Fruit fly (Drosophila melanogaster) whole organism, embryonic: ENCODE results near the gene CG4839.

ENCODE experiments used
- Bgb ChIP-seq: fragments of 200-800 bp; sonication (Bioruptor generic); IDR thresholded peaks from 2 replicates; pipeline ENCODE4 v1.3.6; 2022; ENCODE audit warnings: missing biosample characterization, missing genetic modification characterization; ENCODE audit not compliant: partially characterized antibody
- BtbVII ChIP-seq: fragments of 200-800 bp; sonication (Bioruptor generic); optimal IDR thresholded peaks from 3 replicates; lab custom pipeline; 2017; ENCODE audit warnings: missing biosample characterization, mild to moderate bottlenecking, missing genetic modification characterization
- CG12155 ChIP-seq: fragments of 200-800 bp; sonication (Bioruptor generic); optimal IDR thresholded peaks from 3 replicates; lab custom pipeline; 2016; ENCODE audit warnings: missing biosample characterization, missing genetic modification characterization
- CG12299 ChIP-seq: fragments of 200-800 bp; sonication (Bioruptor generic); optimal IDR thresholded peaks from 2 replicates; lab custom pipeline; 2018; ENCODE audit warnings: missing biosample characterization, mild to moderate bottlenecking, missing genetic modification characterization
- CG16779 ChIP-seq: fragments of 200-800 bp; sonication (Bioruptor generic); IDR thresholded peaks from 2 replicates; pipeline ENCODE4 v1.3.6; 2022; ENCODE audit warnings: missing biosample characterization, missing genetic modification characterization
- CG17568 ChIP-seq: fragments of 200-800 bp; sonication (Bioruptor generic); optimal IDR thresholded peaks from 2 replicates; lab custom pipeline; 2018; ENCODE audit warnings: missing biosample characterization, mild to moderate bottlenecking, missing genetic modification characterization, moderate library complexity
- CG18011 ChIP-seq: fragments of 200-800 bp; sonication (Bioruptor generic); optimal IDR thresholded peaks from 2 replicates; lab custom pipeline; 2017; ENCODE audit warnings: missing biosample characterization, missing genetic modification characterization, mild to moderate bottlenecking, moderate library complexity, missing genotype
- CG30431 ChIP-seq: fragments of 200-800 bp; sonication (Bioruptor generic); optimal IDR thresholded peaks from 2 replicates; lab custom pipeline; 2017; ENCODE audit warnings: missing biosample characterization, missing genetic modification characterization
- CG31388 ChIP-seq: fragments of 200-800 bp; sonication (Bioruptor generic); optimal IDR thresholded peaks from 2 replicates; lab custom pipeline; 2016; ENCODE audit warnings: missing biosample characterization, missing genetic modification characterization
- CG32532 ChIP-seq: fragments of 200-800 bp; sonication (Bioruptor generic); IDR thresholded peaks from 2 replicates; pipeline ENCODE4 v1.3.6; 2022; ENCODE audit warnings: missing biosample characterization, missing genetic modification characterization
- CG3847 ChIP-seq: fragments of 200-800 bp; sonication (Bioruptor generic); IDR thresholded peaks from 2 replicates; pipeline ENCODE4 v1.3.6; 2022; ENCODE audit warnings: missing biosample characterization, missing genetic modification characterization
- CG6689 ChIP-seq: fragments of 200-800 bp; sonication (Bioruptor generic); IDR thresholded peaks from 2 replicates; pipeline ENCODE4 v1.3.6; 2022; ENCODE audit warnings: missing biosample characterization, missing genetic modification characterization
- CG7357 ChIP-seq: fragments of 200-800 bp; sonication (Bioruptor generic); IDR thresholded peaks from 3 replicates; pipeline ENCODE4 v1.3.6; 2022; ENCODE audit warnings: missing biosample characterization, missing genetic modification characterization
- CG7745 ChIP-seq: fragments of 200-800 bp; sonication (Bioruptor generic); optimal IDR thresholded peaks from 2 replicates; lab custom pipeline; 2018; ENCODE audit warnings: missing biosample characterization, mild to moderate bottlenecking, missing genetic modification characterization, moderate library complexity
- CG8290 ChIP-seq, 3 experiments: fragments of 200-800 bp; sonication (Bioruptor generic); optimal IDR thresholded peaks; 2 replicates each; lab custom pipeline; 2016 to 2019; ENCODE audit warnings: missing biosample characterization in 3 of 3, missing genetic modification characterization in 3 of 3, mild to moderate bottlenecking in 2 of 3, moderate library complexity in 1 of 3
- CG8924 ChIP-seq: fragments of 200-800 bp; optimal IDR thresholded peaks from 3 replicates; lab custom pipeline; 2019; ENCODE audit warnings: missing biosample characterization, mild to moderate bottlenecking, missing genetic modification characterization, moderate library complexity
- D ChIP-seq, 2 experiments: fragments of 200-800 bp in 1 of 2; fragments of >200 bp in 1 of 2; sonication (Bioruptor generic) in 1 of 2; optimal IDR thresholded peaks; 2 replicates in 1 of 2; 3 replicates in 1 of 2; lab custom pipeline; 2017; ENCODE audit warnings: mild to moderate bottlenecking in 1 of 2, missing biosample characterization in 1 of 2, missing genetic modification characterization in 1 of 2, missing genetic modification reagents in 1 of 2
- Fer2 ChIP-seq: fragments of 200-800 bp; sonication (Bioruptor generic); optimal IDR thresholded peaks from 2 replicates; lab custom pipeline; 2018; ENCODE audit warnings: missing biosample characterization, mild to moderate bottlenecking, missing genetic modification characterization, moderate library complexity
- HLH54F ChIP-seq: fragments of 200-800 bp; sonication (Bioruptor generic); optimal IDR thresholded peaks from 3 replicates; lab custom pipeline; 2016; ENCODE audit warnings: missing biosample characterization, missing genetic modification characterization
- Meics ChIP-seq: fragments of 200-800 bp; sonication (Bioruptor generic); optimal IDR thresholded peaks from 2 replicates; lab custom pipeline; 2017; ENCODE audit warnings: missing biosample characterization, mild to moderate bottlenecking, missing genetic modification characterization
- Mes4 ChIP-seq: fragments of 200-800 bp; sonication (Bioruptor generic); optimal IDR thresholded peaks from 2 replicates; lab custom pipeline; 2016; ENCODE audit warnings: missing biosample characterization, missing genetic modification characterization
- Nf-YB ChIP-seq: fragments of 200-800 bp; sonication (Bioruptor generic); optimal IDR thresholded peaks from 3 replicates; lab custom pipeline; 2019; ENCODE audit warnings: missing biosample characterization, mild to moderate bottlenecking, missing genetic modification characterization, moderate library complexity
- Sry-δ ChIP-seq: fragments of 200-800 bp; sonication (Bioruptor generic); optimal IDR thresholded peaks from 2 replicates; lab custom pipeline; 2016; ENCODE audit warnings: missing biosample characterization, missing genetic modification characterization
- al ChIP-seq: fragments of 200-800 bp; sonication (Bioruptor generic); IDR thresholded peaks from 2 replicates; pipeline ENCODE4 v1.3.6; 2022; ENCODE audit warnings: missing biosample characterization, missing genetic modification characterization
- aop ChIP-seq: fragments of 200-800 bp; sonication (Bioruptor generic); IDR thresholded peaks from 2 replicates; pipeline ENCODE4 v1.3.6; 2022; ENCODE audit warnings: missing biosample characterization, missing genetic modification characterization
- cad ChIP-seq: fragments of >200 bp; optimal IDR thresholded peaks from 2 replicates; lab custom pipeline; 2017; ENCODE audit warnings: missing biosample characterization, missing genetic modification characterization
- cg ChIP-seq: fragments of 200-800 bp; sonication (Bioruptor generic); optimal IDR thresholded peaks from 3 replicates; lab custom pipeline; 2019; ENCODE audit warnings: missing biosample characterization, mild to moderate bottlenecking, missing genetic modification characterization, moderate library complexity
- da ChIP-seq: fragments of 200-800 bp; sonication (Bioruptor generic); optimal IDR thresholded peaks from 2 replicates; lab custom pipeline; 2016; ENCODE audit warnings: missing biosample characterization, missing genetic modification characterization
- dan ChIP-seq: fragments of 200-800 bp; sonication (Bioruptor generic); IDR thresholded peaks from 2 replicates; pipeline ENCODE4 v1.3.6; 2022; ENCODE audit warnings: missing biosample characterization, missing genetic modification characterization
- dpn ChIP-seq, 2 experiments: fragments of 200-800 bp; sonication (Bioruptor generic); optimal IDR thresholded peaks; 3 replicates each; lab custom pipeline; 2016; ENCODE audit warnings: missing biosample characterization in 2 of 2, missing genetic modification characterization in 2 of 2
- dysf ChIP-seq: fragments of 200-800 bp; sonication (Bioruptor generic); IDR thresholded peaks from 3 replicates; pipeline ENCODE4 v1.3.6; 2022; ENCODE audit warnings: missing biosample characterization, missing genetic modification characterization
- emc ChIP-seq: fragments of 200-800 bp; sonication (Bioruptor generic); optimal IDR thresholded peaks from 2 replicates; lab custom pipeline; 2016; ENCODE audit warnings: missing biosample characterization, missing genetic modification characterization
- exex ChIP-seq: fragments of 200-800 bp; sonication (Bioruptor generic); optimal IDR thresholded peaks from 4 replicates; lab custom pipeline; 2018; ENCODE audit warnings: missing biosample characterization, mild to moderate bottlenecking, missing genetic modification characterization, moderate library complexity
- fd3F ChIP-seq: fragments of 200-800 bp; sonication (Bioruptor generic); optimal IDR thresholded peaks from 2 replicates; lab custom pipeline; 2018; ENCODE audit warnings: missing biosample characterization, mild to moderate bottlenecking, missing genetic modification characterization, moderate library complexity
- fu2 ChIP-seq: fragments of 200-800 bp; sonication (Bioruptor generic); optimal IDR thresholded peaks from 2 replicates; lab custom pipeline; 2016; ENCODE audit warnings: missing biosample characterization, missing genetic modification characterization
- hb ChIP-seq: fragments of 200-800 bp; sonication (Bioruptor generic); IDR thresholded peaks from 3 replicates; pipeline ENCODE4 v1.3.6; 2022; ENCODE audit warnings: missing biosample characterization, missing genetic modification characterization; ENCODE audit not compliant: partially characterized antibody
- hkb ChIP-seq, 2 experiments: fragments of 200-800 bp in 1 of 2; fragments of >200 bp in 1 of 2; sonication (Bioruptor generic) in 1 of 2; IDR thresholded peaks in 1 of 2; optimal IDR thresholded peaks in 1 of 2; 2 replicates each; pipeline versions ENCODE4 v1.3.6 to Lab custom; 2017 to 2022; ENCODE audit warnings: missing biosample characterization in 1 of 2, missing genetic modification characterization in 1 of 2
- jumu ChIP-seq: fragments of 200-800 bp; sonication (Bioruptor generic); optimal IDR thresholded peaks from 3 replicates; lab custom pipeline; 2016; ENCODE audit warnings: missing biosample characterization, missing genetic modification characterization
- nerfin-1 ChIP-seq: fragments of 200-800 bp; sonication (Bioruptor generic); optimal IDR thresholded peaks from 3 replicates; lab custom pipeline; 2019; ENCODE audit warnings: missing biosample characterization, mild to moderate bottlenecking, missing genetic modification characterization, moderate library complexity
- otp ChIP-seq: fragments of 200-800 bp; sonication (Bioruptor generic); IDR thresholded peaks from 3 replicates; pipeline ENCODE4, ENCODE4 v1.3.6; 2022; ENCODE audit warnings: missing biosample characterization, missing genetic modification characterization
- peb ChIP-seq: fragments of 200-800 bp; sonication (Bioruptor generic); IDR thresholded peaks from 2 replicates; pipeline ENCODE4 v1.3.6; 2022; ENCODE audit warnings: missing biosample characterization, missing genetic modification characterization
- run ChIP-seq: fragments of 200-800 bp; sonication (Bioruptor generic); optimal IDR thresholded peaks from 3 replicates; lab custom pipeline; 2018; ENCODE audit warnings: missing biosample characterization, mild to moderate bottlenecking, missing genetic modification characterization
- sim ChIP-seq: fragments of 200-800 bp; sonication (Bioruptor generic); IDR thresholded peaks from 2 replicates; pipeline ENCODE4 v1.3.6; 2022; ENCODE audit warnings: missing biosample characterization, missing genetic modification characterization
- sima ChIP-seq: fragments of 200-800 bp; sonication (Bioruptor generic); optimal IDR thresholded peaks from 2 replicates; lab custom pipeline; 2016; ENCODE audit warnings: missing biosample characterization, missing genetic modification characterization
- slbo ChIP-seq: fragments of 200-800 bp; sonication (Bioruptor generic); IDR thresholded peaks from 2 replicates; pipeline ENCODE4 v1.3.6; 2022; ENCODE audit warnings: missing biosample characterization, missing genetic modification characterization
- tap ChIP-seq: fragments of 200-800 bp; optimal IDR thresholded peaks from 3 replicates; lab custom pipeline; 2019; ENCODE audit warnings: missing biosample characterization, mild to moderate bottlenecking, missing genetic modification characterization, moderate library complexity
- tgo ChIP-seq: fragments of 200-800 bp; sonication (Bioruptor generic); IDR thresholded peaks from 3 replicates; pipeline ENCODE4 v1.3.6; 2022; ENCODE audit warnings: missing biosample characterization, missing genetic modification characterization
- ttk ChIP-seq: fragments of 200-800 bp; sonication (Bioruptor generic); IDR thresholded peaks from 2 replicates; pipeline ENCODE4 v2.1.2; 2022; ENCODE audit warnings: missing biosample characterization, missing genetic modification characterization
- wdn ChIP-seq: fragments of 200-800 bp; sonication (Bioruptor generic); IDR thresholded peaks from 2 replicates; pipeline ENCODE4 v1.3.6; 2022; ENCODE audit warnings: missing biosample characterization, missing genetic modification characterization
- zen2 ChIP-seq: fragments of 200-800 bp; sonication (Bioruptor generic); IDR thresholded peaks from 3 replicates; pipeline ENCODE4 v1.3.6; 2022; ENCODE audit warnings: missing biosample characterization, missing genetic modification characterization; ENCODE audit not compliant: partially characterized antibody

The CG4839 gene

DNA sequence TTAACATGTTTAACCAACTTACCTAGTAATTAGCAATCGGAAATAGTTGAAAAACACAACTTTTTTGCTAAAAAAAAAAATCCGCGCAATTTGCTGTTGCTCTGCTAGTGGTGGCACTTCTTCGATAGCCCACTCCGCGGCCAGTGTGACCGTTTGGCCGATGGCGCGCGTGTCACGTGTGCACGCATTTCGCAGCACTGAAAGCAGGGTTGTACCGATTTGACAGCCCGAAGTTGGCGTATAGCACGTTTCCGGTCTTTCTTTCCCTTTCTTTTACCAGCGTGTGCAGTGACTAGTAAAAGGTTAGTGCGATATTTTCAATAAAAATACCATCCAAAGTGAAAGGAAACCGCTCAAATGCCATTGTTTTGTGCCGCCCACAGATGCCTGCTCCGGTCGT, 56.3 kb downstream of the CG4839 start, which contains the start of the genes Ripalpha and RpL7 (continued):
- peak; percentile 81 for TF ChIP-seq CG31388 (GFP tag; lab: Kevin White, UChicago)
- TF ChIP-seq jumu (GFP tag; lab: Kevin White, UChicago): peak; percentile 95
- TF ChIP-seq hkb (optimal IDR thresholded peaks at IDR 0.05; lab: Kevin White, UChicago): peak; percentile 50
- TF ChIP-seq hkb (GFP tag; IDR thresholded peaks at IDR 0.05; lab: Robert Waterston, UW): peak; percentile 95
- peak; percentile 99 for TF ChIP-seq Sry-δ (GFP tag; lab: Kevin White, UChicago)
- TF ChIP-seq CG30431 (GFP tag; lab: Kevin White, UChicago): peak; percentile 97
- peak; percentile 78 for TF ChIP-seq exex
- no peak for TF ChIP-seq run (tag; lab: Kevin White, UChicago)
- no peak for TF ChIP-seq cg (GFP tag; lab: Kevin White, UChicago)
- peak; percentile 96 for TF ChIP-seq CG12155 (GFP tag; lab: Kevin White, UChicago)
- TF ChIP-seq Nf-YB (GFP tag; lab: Kevin White, UChicago): peak; percentile 84
- TF ChIP-seq hb (GFP tag; lab: Robert Waterston, UW): peak; percentile 70
- peak; percentile 85 for TF ChIP-seq aop (GFP tag; lab: Robert Waterston, UW)
- TF ChIP-seq al (GFP tag; lab: Robert Waterston, UW): peak; percentile 94
- TF ChIP-seq CG18011 (GFP tag; lab: Kevin White, UChicago): peak; percentile 92
- peak; percentile 95 to 98 for TF ChIP-seq dpn (GFP tag; optimal IDR thresholded peaks at IDR 0.05; lab: Kevin White, UChicago)
- TF ChIP-seq CG3847: peak; percentile 98
- TF ChIP-seq tap: peak; percentile 84
- peak; percentile 95 for TF ChIP-seq Fer2 (tag; lab: Kevin White, UChicago)
- no peak for TF ChIP-seq dan (GFP tag; lab: Robert Waterston, UW)
- TF ChIP-seq Meics (GFP tag; lab: Kevin White, UChicago): peak; percentile 99
- peak; percentile 98 for TF ChIP-seq Bgb
- peak; percentile 98 for TF ChIP-seq emc (GFP tag; lab: Kevin White, UChicago)
- TF ChIP-seq CG6689 (GFP tag; lab: Robert Waterston, UW): peak; percentile 88
- peak; percentile 97 for TF ChIP-seq CG16779 (GFP tag; lab: Robert Waterston, UW)
- TF ChIP-seq BtbVII (GFP tag; lab: Kevin White, UChicago): peak; percentile 98
- peak; percentile 100 for TF ChIP-seq Mes4 (GFP tag; lab: Kevin White, UChicago)
- TF ChIP-seq CG7357 (GFP tag; lab: Robert Waterston, UW): peak; percentile 80
- TF ChIP-seq slbo: peak; percentile 96
- TF ChIP-seq da (GFP tag; lab: Kevin White, UChicago): peak; percentile 98
- peak; percentile 95 for TF ChIP-seq CG17568 (GFP tag; lab: Kevin White, UChicago)
- peak; percentile 98 for TF ChIP-seq HLH54F
- peak; percentile 84 for TF ChIP-seq CG7745 (tag; lab: Kevin White, UChicago)
- TF ChIP-seq sima (GFP tag; lab: Kevin White, UChicago): peak; percentile 96
- TF ChIP-seq sim (GFP tag; lab: Robert Waterston, UW): peak; percentile 89
- peak; percentile 96 for TF ChIP-seq CG8290 (GFP tag; optimal IDR thresholded peaks at IDR 0.05; lab: Kevin White, UChicago)
- peak; percentile 95 to 99 for TF ChIP-seq CG8290 (tag; optimal IDR thresholded peaks at IDR 0.05; lab: Kevin White, UChicago)
- TF ChIP-seq CG12299 (tag; lab: Kevin White, UChicago): peak; percentile 94
- peak; percentile 99 for TF ChIP-seq otp (GFP tag; lab: Robert Waterston, UW)
- peak; percentile 97 for TF ChIP-seq wdn (GFP tag; lab: Robert Waterston, UW)
- peak; percentile 92 for TF ChIP-seq tgo (GFP tag; lab: Robert Waterston, UW)
- peak; percentile 98 for TF ChIP-seq CG32532 (GFP tag; lab: Robert Waterston, UW)
- TF ChIP-seq nerfin-1 (tag; lab: Kevin White, UChicago): peak; percentile 91
- peak; percentile 98 for TF ChIP-seq fu2 (GFP tag; lab: Kevin White, UChicago)
- no peak for TF ChIP-seq cad (GFP tag; lab: Kevin White, UChicago)
- TF ChIP-seq D (optimal IDR thresholded peaks at IDR 0.05; lab: Kevin White, UChicago): no peak
- peak; percentile 93 for TF ChIP-seq D (GFP tag; optimal IDR thresholded peaks at IDR 0.05; lab: Kevin White, UChicago)
- TF ChIP-seq CG8924 (tag; lab: Kevin White, UChicago): peak; percentile 89
- TF ChIP-seq zen2 (GFP tag; lab: Robert Waterston, UW): peak; percentile 71
- TF ChIP-seq peb (GFP tag; lab: Robert Waterston, UW): peak; percentile 88
- TF ChIP-seq dysf (GFP tag; lab: Robert Waterston, UW): peak; percentile 96
- peak; percentile 96 for TF ChIP-seq ttk (GFP tag; lab: Robert Waterston, UW)
- peak; percentile 93 for TF ChIP-seq fd3F (GFP tag; lab: Kevin White, UChicago)
